Worm (Caenorhabditis elegans): ENCODE data around the gene Y49F6B.12.

Gene Y49F6B.12

ce11 chrII:3482231-3482630 lies 10.0 kb upstream of the Y49F6B.12 start, which contains the start of gene smu-2 (continued):
- peak; percentile 53 for TF ChIP-seq F16B12.6 (tag; optimal IDR thresholded peaks at IDR 0.05)
- TF ChIP-seq pax-3 (tag; optimal IDR thresholded peaks at IDR 0.05): peak; percentile 62
- TF ChIP-seq sup-37 (GFP tag; optimal IDR thresholded peaks at IDR 0.05): no peak
- TF ChIP-seq nhr-11 (tag; optimal IDR thresholded peaks at IDR 0.05): no peak
- TF ChIP-seq efl-3 (GFP tag; optimal IDR thresholded peaks at IDR 0.05): no peak
- TF ChIP-seq ets-5 (GFP tag; IDR thresholded peaks at IDR 0.05): no peak
- peak; percentile 68 for TF ChIP-seq unc-98 (GFP tag; IDR thresholded peaks at IDR 0.05)
- TF ChIP-seq grh-1 (GFP tag; IDR thresholded peaks at IDR 0.05): no peak
- TF ChIP-seq lin-39 (tag; optimal IDR thresholded peaks at IDR 0.05): peak; percentile 1
- TF ChIP-seq lin-14 (GFP tag; optimal IDR thresholded peaks at IDR 0.05): no peak
- peak; percentile 56 for TF ChIP-seq C16A3.4 (tag; optimal IDR thresholded peaks at IDR 0.05)
- TF ChIP-seq nhr-85 (tag): peak; percentile 83
- TF ChIP-seq egl-27 (tag; optimal IDR thresholded peaks at IDR 0.05): no peak
- TF ChIP-seq jun-1 (tag; optimal IDR thresholded peaks at IDR 0.05): no peak
- TF ChIP-seq unc-30 (tag; optimal IDR thresholded peaks at IDR 0.05): no peak
- peak in 1 of 2 experiments; percentile 77 for TF ChIP-seq ztf-11 (tag; optimal IDR thresholded peaks at IDR 0.05)
- peak; percentile 71 to 73 for TF ChIP-seq efl-1 (optimal IDR thresholded peaks at IDR 0.05)
- peak; percentile 71 to 96 for TF ChIP-seq efl-1 (GFP tag; optimal IDR thresholded peaks at IDR 0.05 in 1 of 2)
- no peak for TF ChIP-seq snu-23 (GFP tag; optimal IDR thresholded peaks at IDR 0.05)
- TF ChIP-seq nhr-12 (tag; optimal IDR thresholded peaks at IDR 0.05): no peak
- no peak for TF ChIP-seq mdl-1 (tag; optimal IDR thresholded peaks at IDR 0.05)
- TF ChIP-seq nhr-47 (tag; optimal IDR thresholded peaks at IDR 0.05): no peak
- TF ChIP-seq ztf-4 (tag; optimal IDR thresholded peaks at IDR 0.05): no peak
- TF ChIP-seq lin-35 (GFP tag; optimal IDR thresholded peaks at IDR 0.05): peak; percentile 51 to 70
- TF ChIP-seq isw-1 (GFP tag; IDR thresholded peaks at IDR 0.05): peak; percentile 68
- no peak for TF ChIP-seq blmp-1 (tag; optimal IDR thresholded peaks at IDR 0.05)
- no peak for TF ChIP-seq unc-62 (GFP tag; optimal IDR thresholded peaks at IDR 0.05)
- TF ChIP-seq snpc-4 (tag; optimal IDR thresholded peaks at IDR 0.05): peak; percentile 41
- no peak for TF ChIP-seq mef-2 (tag; optimal IDR thresholded peaks at IDR 0.05)
- peak; percentile 39 for TF ChIP-seq nhr-237 (tag; optimal IDR thresholded peaks at IDR 0.05)
- no peak for TF ChIP-seq alr-1 (tag; optimal IDR thresholded peaks at IDR 0.05; ENCODE audit: borderline replicate concordance)
- TF ChIP-seq tlp-1 (tag; optimal IDR thresholded peaks at IDR 0.05): no peak
- TF ChIP-seq xbp-1 (tag; optimal IDR thresholded peaks at IDR 0.05): peak; percentile 62
- TF ChIP-seq lin-13 (GFP tag; optimal IDR thresholded peaks at IDR 0.05): peak; percentile 28
- TF ChIP-seq C34B4.2 (tag; optimal IDR thresholded peaks at IDR 0.05): no peak
- no peak for TF ChIP-seq swsn-7 (tag; optimal IDR thresholded peaks at IDR 0.05)
- no peak for TF ChIP-seq nhr-77 (tag; optimal IDR thresholded peaks at IDR 0.05)
- TF ChIP-seq lsy-2 (tag; optimal IDR thresholded peaks at IDR 0.05): peak; percentile 69 to 75
- TF ChIP-seq fkh-10 (GFP tag; optimal IDR thresholded peaks at IDR 0.05): peak; percentile 44
- peak; percentile 66 for TF ChIP-seq sox-4 (tag; optimal IDR thresholded peaks at IDR 0.05)
- TF ChIP-seq C04F5.9 (tag; optimal IDR thresholded peaks at IDR 0.05): peak; percentile 67
- TF ChIP-seq tbx-2 (tag; optimal IDR thresholded peaks at IDR 0.05): peak; percentile 71
- peak; percentile 82 for TF ChIP-seq fkh-4 (tag; optimal IDR thresholded peaks at IDR 0.05; ENCODE audit: borderline replicate concordance)
- TF ChIP-seq hpl-2 (GFP tag; optimal IDR thresholded peaks at IDR 0.05): no peak

DNA sequence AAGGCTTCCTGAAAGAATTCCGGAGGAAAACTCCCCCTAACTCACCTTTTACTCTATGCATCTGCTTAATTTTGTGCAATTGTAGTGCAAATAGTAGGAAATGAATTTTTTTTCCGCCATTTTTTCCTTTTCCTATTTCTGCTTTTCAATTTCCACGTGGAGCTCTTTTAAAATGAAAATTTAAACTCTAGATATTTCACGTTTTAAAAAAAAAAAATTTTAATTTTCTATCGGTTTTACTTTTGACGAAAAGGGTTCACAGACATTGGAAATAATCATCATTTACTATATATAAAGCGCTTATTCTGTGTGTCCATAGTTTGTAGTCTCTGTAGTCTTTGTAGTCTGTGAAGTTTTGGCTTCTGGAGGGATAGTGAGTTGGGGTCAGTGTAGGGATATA lies 9.4 kb upstream of the Y49F6B.12 start, which contains the start of gene Y49F6B.8:
Y49F6B.8 (minus strand) TSS at position 101 of the 400 bp plus-strand sequence.
- TF ChIP-seq snpc-4 (tag; optimal IDR thresholded peaks at IDR 0.05) (no peak), nhr-20 (tag; optimal IDR thresholded peaks at IDR 0.05) (no peak), nhr-84 (tag; optimal IDR thresholded peaks at IDR 0.05) (no peak), vab-15 (tag; optimal IDR thresholded peaks at IDR 0.05) (no peak), nhr-71 (tag; optimal IDR thresholded peaks at IDR 0.05) (no peak)

Data from whole organism, L1 larva.